Worm (Caenorhabditis elegans): ENCODE data around the gene gadr-2.

- TF ChIP-seq lin-13 (tag; optimal IDR thresholded peaks at IDR 0.05) (no peak), pha-4 (tag; optimal IDR thresholded peaks at IDR 0.05) (no peak), nhr-28 (tag; optimal IDR thresholded peaks at IDR 0.05) (no peak), snpc-4 (tag; optimal IDR thresholded peaks at IDR 0.05) (no peak)
These were observed 44.7 kb upstream of the gadr-2 start, which contains the start of gene elo-7 for ce11 chrIV:9529647-9530046.

All from whole organism, mixed stage, embryonic.